Worm (Caenorhabditis elegans): ENCODE data around the gene R07E5.17.

The R07E5.17 gene

ce11 chrIII:4356384-4356783, 47.9 kb downstream of the R07E5.17 start, which contains the start of gene mnp-1:
Gene mnp-1 (plus strand): TSS chrIII:4356594.
- TF ChIP-seq let-607 (tag; optimal IDR thresholded peaks at IDR 0.05), result no peak

Measured in whole organism, young adult.